Worm (Caenorhabditis elegans) whole organism, L4 larva: ENCODE results near the gene ZK1010.4.

Source experiments
- F37D6.2 ChIP-seq: sonication (generic microtip); optimal IDR thresholded peaks from 2 replicates; lab custom pipeline; 2016; ENCODE audit warnings: mild to moderate bottlenecking, missing genetic modification characterization, missing compliant biosample characterization
- F44E2.7 ChIP-seq: fragments of 200-800 bp; sonication (Bioruptor generic); IDR thresholded peaks from 2 replicates; pipeline ENCODE4 v2.1.2; 2022; ENCODE audit warnings: missing genetic modification characterization, missing compliant biosample characterization
- F49E8.2 ChIP-seq: sonication (generic microtip); optimal IDR thresholded peaks from 2 replicates; lab custom pipeline; 2016; ENCODE audit warnings: missing compliant biosample characterization, mild to moderate bottlenecking, missing genetic modification characterization, borderline replicate concordance
- Y75B8A.6 ChIP-seq: fragments of 200-800 bp; sonication (Bioruptor generic); IDR thresholded peaks from 2 replicates; pipeline ENCODE4 v1.3.6; 2022; ENCODE audit warnings: missing genetic modification reagents, missing genetic modification characterization, missing compliant biosample characterization
- aha-1 ChIP-seq: fragments of 150-350 bp; peaks from one replicate; lab custom pipeline; 2014; ENCODE audit warnings: missing biosample characterization, missing genetic modification characterization
- ama-1 ChIP-seq: fragments of 150-350 bp; optimal IDR thresholded peaks from 2 replicates; lab custom pipeline; 2014; ENCODE audit warnings: inconsistent platforms, mixed read lengths
- arid-1 ChIP-seq: fragments of 200-800 bp; sonication (Bioruptor generic); conservative IDR thresholded peaks from 2 replicates; pipeline ENCODE4 v1.3.6; 2022; ENCODE audit warnings: missing genetic modification reagents, missing genetic modification characterization, missing compliant biosample characterization
- attf-4 ChIP-seq: sonication (generic microtip); optimal IDR thresholded peaks from 3 replicates; lab custom pipeline; 2017; ENCODE audit warnings: missing biosample characterization, missing genetic modification characterization
- ceh-20 ChIP-seq: fragments of 200-800 bp; sonication (Bioruptor generic); IDR thresholded peaks from 2 replicates; pipeline ENCODE4 v1.3.6; 2022; ENCODE audit warnings: missing genetic modification reagents, missing genetic modification characterization, missing compliant biosample characterization
- ceh-62 ChIP-seq: sonication (generic microtip); optimal IDR thresholded peaks from 2 replicates; lab custom pipeline; 2017; ENCODE audit warnings: missing biosample characterization, missing genetic modification characterization
- ctbp-1 ChIP-seq: fragments of 200-800 bp; sonication (Bioruptor generic); IDR thresholded peaks from 2 replicates; pipeline ENCODE4 v1.3.6; 2022; ENCODE audit warnings: missing genetic modification reagents, missing genetic modification characterization, missing compliant biosample characterization
- daf-12 ChIP-seq: fragments of 150-350 bp; optimal IDR thresholded peaks from 2 replicates; lab custom pipeline; 2014; ENCODE audit warnings: missing biosample characterization, missing genetic modification reagents, missing genetic modification characterization
- daf-16 ChIP-seq, 3 experiments: sonication (generic microtip); optimal IDR thresholded peaks; 2 replicates each; lab custom pipeline; 2016 to 2017; ENCODE audit warnings: missing genetic modification characterization in 3 of 3, missing genetic modification reagents in 3 of 3, mild to moderate bottlenecking in 2 of 3, missing compliant biosample characterization in 2 of 3, missing biosample characterization in 1 of 3, moderate library complexity in 1 of 3
- daf-8 ChIP-seq: fragments of 200-800 bp; sonication (Bioruptor generic); IDR thresholded peaks from 2 replicates; pipeline ENCODE4 v1.3.6; 2022; ENCODE audit warnings: missing genetic modification characterization, missing compliant biosample characterization
- dmd-6 ChIP-seq: fragments of 200-800 bp; sonication (Bioruptor generic); IDR thresholded peaks from 2 replicates; pipeline ENCODE4 v1.3.6; 2022; ENCODE audit warnings: missing genetic modification reagents, missing genetic modification characterization, missing compliant biosample characterization
- dpl-1 ChIP-seq: fragments of 150-350 bp; optimal IDR thresholded peaks from 2 replicates; lab custom pipeline; 2014; ENCODE audit warnings: missing biosample characterization, missing genetic modification reagents, missing genetic modification characterization
- duxl-1 ChIP-seq: sonication (generic microtip); optimal IDR thresholded peaks from 2 replicates; lab custom pipeline; 2016; ENCODE audit warnings: mild to moderate bottlenecking, missing genetic modification characterization, moderate library complexity, missing compliant biosample characterization; ENCODE audit not compliant: poor library complexity
- dve-1 ChIP-seq: sonication (generic microtip); optimal IDR thresholded peaks from 2 replicates; lab custom pipeline; 2017; ENCODE audit warnings: antibody characterized with exemption, mild to moderate bottlenecking, missing genetic modification characterization, missing compliant biosample characterization; ENCODE audit not compliant: insufficient read depth
- hlh-11 ChIP-seq: fragments of 200-800 bp; sonication (Bioruptor generic); optimal IDR thresholded peaks from 2 replicates; lab custom pipeline; 2018; ENCODE audit warnings: mild to moderate bottlenecking, missing genetic modification characterization, missing compliant biosample characterization
- hlh-30 ChIP-seq: sonication (generic microtip); optimal IDR thresholded peaks from 2 replicates; lab custom pipeline; 2017; ENCODE audit warnings: antibody characterized with exemption, mild to moderate bottlenecking, missing genetic modification characterization, missing compliant biosample characterization; ENCODE audit not compliant: insufficient read depth
- jun-1 ChIP-seq: fragments of 150-350 bp; optimal IDR thresholded peaks from 2 replicates; lab custom pipeline; 2014; ENCODE audit warnings: missing biosample characterization, missing genetic modification reagents, missing genetic modification characterization
- lin-1 ChIP-seq: fragments of 200-800 bp; sonication (Bioruptor generic); IDR thresholded peaks from 2 replicates; pipeline ENCODE4 v1.3.6; 2022; ENCODE audit warnings: missing genetic modification reagents, missing genetic modification characterization, missing compliant biosample characterization
- lin-15B ChIP-seq: fragments of 150-350 bp; sonication (generic microtip); optimal IDR thresholded peaks from 3 replicates; lab custom pipeline; 2014; ENCODE audit warnings: missing biosample characterization, missing genetic modification characterization
- lin-29 ChIP-seq: fragments of 200-800 bp; sonication (Bioruptor generic); IDR thresholded peaks from 2 replicates; pipeline ENCODE4 v1.3.6; 2022; ENCODE audit warnings: missing genetic modification reagents, missing genetic modification characterization, missing compliant biosample characterization
- lin-39 ChIP-seq: fragments of 150-350 bp; optimal IDR thresholded peaks from 2 replicates; lab custom pipeline; 2014; ENCODE audit warnings: missing biosample characterization, missing genetic modification reagents, missing genetic modification characterization
- lir-3 ChIP-seq: sonication (generic microtip); optimal IDR thresholded peaks from 2 replicates; lab custom pipeline; 2016; ENCODE audit warnings: mild to moderate bottlenecking, missing genetic modification characterization, missing compliant biosample characterization
- madf-9 ChIP-seq: fragments of 200-800 bp; sonication (Bioruptor generic); conservative IDR thresholded peaks from 2 replicates; pipeline ENCODE4 v1.3.6; 2022; ENCODE audit warnings: missing genetic modification reagents, missing genetic modification characterization, missing compliant biosample characterization
- mdl-1 ChIP-seq, 2 experiments: fragments of 150-350 bp in 1 of 2; sonication (generic microtip) in 1 of 2; optimal IDR thresholded peaks; 2 replicates each; lab custom pipeline; 2014 to 2017; ENCODE audit warnings: missing biosample characterization in 2 of 2, missing genetic modification characterization in 2 of 2
- mep-1 ChIP-seq: fragments of 150-350 bp; sonication (generic microtip); optimal IDR thresholded peaks from 3 replicates; lab custom pipeline; 2014; ENCODE audit warnings: missing biosample characterization, missing genetic modification characterization
- mxl-2 ChIP-seq: fragments of 200-800 bp; sonication (Bioruptor generic); conservative IDR thresholded peaks from 2 replicates; pipeline ENCODE4 v1.3.6; 2022; ENCODE audit warnings: missing genetic modification reagents, missing genetic modification characterization, missing compliant biosample characterization
- mxl-3 ChIP-seq: fragments of 200-800 bp; sonication (Bioruptor generic); optimal IDR thresholded peaks from 2 replicates; lab custom pipeline; 2018; ENCODE audit warnings: mild to moderate bottlenecking, missing genetic modification characterization, missing compliant biosample characterization
- nhr-111 ChIP-seq: fragments of 200-800 bp; sonication (Bioruptor generic); optimal IDR thresholded peaks from 2 replicates; lab custom pipeline; 2018; ENCODE audit warnings: mild to moderate bottlenecking, missing genetic modification characterization, missing compliant biosample characterization
- nhr-28 ChIP-seq: fragments of 150-350 bp; optimal IDR thresholded peaks from 2 replicates; lab custom pipeline; 2014; ENCODE audit warnings: missing biosample characterization, missing genetic modification characterization
- nhr-41 ChIP-seq: fragments of 200-800 bp; sonication (Bioruptor generic); IDR thresholded peaks from 2 replicates; pipeline ENCODE4 v1.3.6; 2022; ENCODE audit warnings: missing genetic modification reagents, missing genetic modification characterization, missing compliant biosample characterization
- nhr-42 ChIP-seq: fragments of 200-800 bp; sonication (Bioruptor generic); IDR thresholded peaks from 2 replicates; pipeline ENCODE4 v1.3.6; 2022; ENCODE audit warnings: missing genetic modification characterization, missing compliant biosample characterization
- nhr-48 ChIP-seq: sonication (generic microtip); optimal IDR thresholded peaks from 2 replicates; lab custom pipeline; 2016; ENCODE audit warnings: mild to moderate bottlenecking, missing genetic modification characterization, missing compliant biosample characterization
- pqm-1 ChIP-seq: sonication (generic microtip); optimal IDR thresholded peaks from 2 replicates; lab custom pipeline; 2017; ENCODE audit warnings: missing biosample characterization, missing genetic modification characterization
- rbr-2 ChIP-seq: sonication (generic microtip); optimal IDR thresholded peaks from 2 replicates; lab custom pipeline; 2016; ENCODE audit warnings: missing genotype, missing genetic modification characterization, missing compliant biosample characterization
- skn-1 ChIP-seq: fragments of 150-350 bp; optimal IDR thresholded peaks from 2 replicates; lab custom pipeline; 2014; ENCODE audit warnings: missing biosample characterization, missing genetic modification characterization
- tag-97 ChIP-seq: fragments of 200-800 bp; sonication (Bioruptor generic); IDR thresholded peaks from 2 replicates; pipeline ENCODE4 v1.3.6; 2022; ENCODE audit warnings: missing genetic modification characterization, missing compliant biosample characterization
- tra-1 ChIP-seq: fragments of 200-800 bp; sonication (Bioruptor generic); IDR thresholded peaks from 2 replicates; pipeline ENCODE4 v1.3.6; 2022; ENCODE audit warnings: missing genetic modification reagents, missing genetic modification characterization, missing compliant biosample characterization
- unc-39 ChIP-seq: sonication (generic microtip); optimal IDR thresholded peaks from 2 replicates; lab custom pipeline; 2017; ENCODE audit warnings: missing biosample characterization, missing genetic modification characterization
- unc-62 ChIP-seq, 3 experiments: fragments of 150-350 bp in 1 of 3; sonication (generic microtip); optimal IDR thresholded peaks in 2 of 3; peaks in 1 of 3; 1 replicate in 1 of 3; 2 replicates in 2 of 3; lab custom pipeline; 2014 to 2017; ENCODE audit warnings: missing biosample characterization in 3 of 3, missing genetic modification characterization in 3 of 3, missing genetic modification reagents in 3 of 3, missing genotype in 1 of 3
- zfp-2 ChIP-seq: sonication (generic microtip); optimal IDR thresholded peaks from 2 replicates; lab custom pipeline; 2016; ENCODE audit warnings: mild to moderate bottlenecking, missing genetic modification characterization, missing compliant biosample characterization

The ZK1010.4 gene

DNA sequence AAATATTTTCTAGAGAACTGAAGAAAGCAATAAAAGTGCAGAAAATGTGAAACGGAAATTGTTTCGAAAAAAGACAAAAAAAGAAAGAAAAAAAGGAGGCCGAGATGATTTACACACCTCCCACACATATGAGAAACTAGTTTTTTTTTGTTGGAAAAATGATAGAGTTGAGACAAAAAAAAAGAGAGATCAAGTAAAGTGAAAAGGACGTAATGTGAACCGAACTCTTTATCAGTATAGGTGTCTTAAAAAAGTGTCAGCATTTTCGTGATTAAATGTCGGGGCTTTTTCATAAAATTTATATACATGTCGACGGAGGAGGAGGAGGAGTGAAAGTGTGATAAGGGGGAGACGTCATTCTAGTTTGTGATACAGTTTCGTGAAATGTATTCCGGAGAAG is 21.6 kb upstream of the ZK1010.4 start (continued):
- TF ChIP-seq F44E2.7 (GFP tag; lab: Robert Waterston, UW) (no peak), nhr-48 (tag; lab: Kevin White, UChicago) (peak; percentile 16), pqm-1 (tag; lab: Kevin White, UChicago) (peak; percentile 86), tra-1 (GFP tag; lab: Robert Waterston, UW) (0 out of 2 replicates have a peak, but pooled peaks have one; percentile 51), lin-29 (GFP tag; lab: Robert Waterston, UW) (no peak), mdl-1 (tag; optimal IDR thresholded peaks at IDR 0.05; lab: Kevin White, UChicago) (no peak)

DNA sequence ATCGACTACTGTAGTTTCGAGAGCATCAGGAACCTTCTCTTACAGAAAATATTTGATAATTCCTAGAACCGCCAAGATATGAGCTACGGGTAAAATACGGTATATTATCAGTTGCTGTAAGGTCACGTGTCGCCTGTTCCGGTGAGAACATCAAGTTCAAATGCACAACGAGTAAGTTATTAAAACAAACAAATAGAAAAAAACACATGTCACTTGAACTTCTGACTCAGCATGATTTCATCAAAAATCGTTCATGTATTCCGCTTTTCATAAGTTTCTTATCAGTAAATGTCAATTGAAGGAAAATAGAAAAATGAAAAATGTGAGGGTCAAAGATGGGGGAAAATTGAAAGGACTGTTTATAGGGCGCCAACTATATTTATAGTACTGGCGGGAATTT is 20.2 kb upstream of the ZK1010.4 start:
- no peak for TF ChIP-seq mxl-3 (GFP tag; lab: Kevin White, UChicago)
- no peak for TF ChIP-seq ceh-20 (GFP tag; lab: Robert Waterston, UW)
- no peak for TF ChIP-seq daf-8
- 0 out of 2 replicates have a peak, but pooled peaks have one; percentile 18 for TF ChIP-seq nhr-41
- no peak for TF ChIP-seq nhr-111
- no peak for TF ChIP-seq arid-1 (GFP tag; lab: Robert Waterston, UW)
- no peak for TF ChIP-seq nhr-48 (tag; lab: Kevin White, UChicago)
- no peak for TF ChIP-seq aha-1 (tag; lab: Kevin White, UChicago)
- TF ChIP-seq lin-29 (GFP tag; lab: Robert Waterston, UW): no peak
- TF ChIP-seq duxl-1: no peak
- no peak for TF ChIP-seq mdl-1 (tag; optimal IDR thresholded peaks at IDR 0.05; lab: Kevin White, UChicago)
- peak; percentile 68 for TF ChIP-seq dmd-6
- TF ChIP-seq lin-1 (GFP tag; lab: Robert Waterston, UW): peak; percentile 42; the same call in 1 of the 2 replicates
- no peak for TF ChIP-seq unc-39 (tag; lab: Kevin White, UChicago)
- TF ChIP-seq madf-9 (GFP tag; lab: Robert Waterston, UW): no peak
- no peak for TF ChIP-seq tra-1 (GFP tag; lab: Robert Waterston, UW)
- no peak for TF ChIP-seq skn-1 (tag; lab: Kevin White, UChicago)
- no peak for TF ChIP-seq ama-1 (lab: Kevin White, UChicago)
- no peak for TF ChIP-seq lin-15B (tag; lab: Kevin White, UChicago)
- TF ChIP-seq hlh-30 (tag; lab: Kevin White, UChicago): peak; percentile 49
- TF ChIP-seq ctbp-1: no peak
- TF ChIP-seq F37D6.2 (tag; lab: Kevin White, UChicago): no peak
- no peak for TF ChIP-seq tag-97 (GFP tag; lab: Robert Waterston, UW)
- TF ChIP-seq F49E8.2 (tag; lab: Kevin White, UChicago): no peak
- TF ChIP-seq hlh-11: peak; percentile 46
- no peak for TF ChIP-seq lin-39 (tag; lab: Kevin White, UChicago)
- no peak for TF ChIP-seq rbr-2 (tag; lab: Kevin White, UChicago)
- no peak for TF ChIP-seq mxl-2 (GFP tag; lab: Robert Waterston, UW)
- TF ChIP-seq pqm-1 (tag; lab: Kevin White, UChicago): peak; percentile 59
- TF ChIP-seq dve-1 (tag; lab: Kevin White, UChicago): peak; percentile 61
- no peak for TF ChIP-seq lir-3 (tag; lab: Kevin White, UChicago)
- TF ChIP-seq jun-1 (tag; lab: Kevin White, UChicago): no peak
- TF ChIP-seq F44E2.7 (GFP tag; lab: Robert Waterston, UW): no peak
- peak; percentile 43 for TF ChIP-seq nhr-28 (tag; lab: Kevin White, UChicago)
- TF ChIP-seq Y75B8A.6 (GFP tag; lab: Robert Waterston, UW): no peak
- no peak for TF ChIP-seq zfp-2 (tag; lab: Kevin White, UChicago)
- no peak for TF ChIP-seq attf-4
- no peak for TF ChIP-seq unc-62 (GFP tag; optimal IDR thresholded peaks at IDR 0.05 in 1 of 2; lab: Kevin White, UChicago)
- no peak for TF ChIP-seq unc-62 (tag; optimal IDR thresholded peaks at IDR 0.05; lab: Kevin White, UChicago)
- no peak for TF ChIP-seq daf-12 (tag; lab: Kevin White, UChicago)
- TF ChIP-seq nhr-42 (GFP tag; lab: Robert Waterston, UW): no peak
- TF ChIP-seq ceh-62 (tag; lab: Kevin White, UChicago): no peak
- no peak for TF ChIP-seq daf-16 (GFP tag; optimal IDR thresholded peaks at IDR 0.05; lab: Kevin White, UChicago)
- TF ChIP-seq daf-16 (tag; optimal IDR thresholded peaks at IDR 0.05; lab: Kevin White, UChicago): peak; percentile 54
- no peak for TF ChIP-seq dpl-1
- TF ChIP-seq mep-1 (tag; lab: Kevin White, UChicago): no peak
